Worm (Caenorhabditis elegans) whole organism, young adult: ENCODE results near the gene kel-8.

Experiments
- B0261.1 ChIP-seq: sonication (generic microtip); optimal IDR thresholded peaks from 2 replicates; lab custom pipeline; 2016; ENCODE audit warnings: mild to moderate bottlenecking, missing genetic modification characterization, moderate library complexity, missing compliant biosample characterization
- F22D6.2 ChIP-seq: sonication (generic microtip); optimal IDR thresholded peaks from 2 replicates; lab custom pipeline; 2016; ENCODE audit warnings: mild to moderate bottlenecking, missing genetic modification characterization, missing compliant biosample characterization
- F23B12.7 ChIP-seq: sonication (generic microtip); optimal IDR thresholded peaks from 2 replicates; lab custom pipeline; 2017; ENCODE audit warnings: missing genetic modification characterization, mild to moderate bottlenecking, missing compliant biosample characterization, antibody characterized with exemption, moderate library complexity; ENCODE audit not compliant: insufficient read depth
- F49E8.2 ChIP-seq: sonication (generic microtip); optimal IDR thresholded peaks from 3 replicates; lab custom pipeline; 2017; ENCODE audit warnings: missing genetic modification characterization, mild to moderate bottlenecking, missing compliant biosample characterization, antibody characterized with exemption, moderate library complexity; ENCODE audit not compliant: insufficient read depth
- F57A8.1 ChIP-seq: fragments of 200-800 bp; sonication (Bioruptor generic); optimal IDR thresholded peaks from 2 replicates; lab custom pipeline; 2018; ENCODE audit warnings: mild to moderate bottlenecking, missing genetic modification characterization, moderate library complexity, missing compliant biosample characterization
- F57C9.4 ChIP-seq: sonication (generic microtip); optimal IDR thresholded peaks from 2 replicates; lab custom pipeline; 2017; ENCODE audit warnings: mild to moderate bottlenecking, missing genetic modification characterization, missing compliant biosample characterization
- K11D2.4 ChIP-seq: fragments of 200-800 bp; sonication (Bioruptor generic); IDR thresholded peaks from 2 replicates; pipeline ENCODE4 v1.3.6; 2022; ENCODE audit warnings: missing genetic modification reagents, missing genetic modification characterization, missing compliant biosample characterization
- T07F8.4 ChIP-seq: sonication (generic microtip); optimal IDR thresholded peaks from 2 replicates; lab custom pipeline; 2016; ENCODE audit warnings: mild to moderate bottlenecking, missing genetic modification characterization, moderate library complexity, missing compliant biosample characterization
- Y67H2A.10 ChIP-seq: fragments of 200-800 bp; sonication (Bioruptor generic); conservative IDR thresholded peaks from 2 replicates; pipeline ENCODE4 v1.3.6; 2022; ENCODE audit warnings: missing genetic modification reagents, missing genetic modification characterization, missing compliant biosample characterization
- akir-1 ChIP-seq: fragments of 200-800 bp; sonication (Bioruptor generic); optimal IDR thresholded peaks from 2 replicates; lab custom pipeline; 2018; ENCODE audit warnings: mild to moderate bottlenecking, missing genetic modification characterization, moderate library complexity, missing compliant biosample characterization
- ama-1 ChIP-seq, 3 experiments: fragments of 150-350 bp in 1 of 3; sonication (generic microtip) in 2 of 3; optimal IDR thresholded peaks; 2 replicates each; lab custom pipeline; 2014 to 2018; ENCODE audit warnings: missing biosample characterization in 2 of 3, missing genetic modification characterization in 2 of 3, missing genetic modification reagents in 2 of 3
- aptf-3 ChIP-seq: fragments of 200-800 bp; sonication (Bioruptor generic); IDR thresholded peaks from 2 replicates; pipeline ENCODE4 v1.3.6; 2022; ENCODE audit warnings: missing genetic modification characterization, missing compliant biosample characterization
- atf-7 ChIP-seq: sonication (generic microtip); optimal IDR thresholded peaks from 2 replicates; lab custom pipeline; 2017; ENCODE audit warnings: mild to moderate bottlenecking, missing genetic modification characterization, missing compliant biosample characterization
- attf-3 ChIP-seq: fragments of 200-800 bp; sonication (Bioruptor generic); conservative IDR thresholded peaks from 2 replicates; pipeline ENCODE4 v1.3.6; 2022; ENCODE audit warnings: missing genetic modification reagents, missing genetic modification characterization, missing compliant biosample characterization
- attf-5 ChIP-seq: fragments of 200-800 bp; sonication (Bioruptor generic); optimal IDR thresholded peaks from 2 replicates; lab custom pipeline; 2018; ENCODE audit warnings: mild to moderate bottlenecking, missing genetic modification characterization, missing compliant biosample characterization
- bed-1 ChIP-seq: fragments of 200-800 bp; sonication (Bioruptor generic); IDR thresholded peaks from 2 replicates; pipeline ENCODE4 v1.3.6; 2022; ENCODE audit warnings: missing genetic modification reagents, missing genetic modification characterization, missing compliant biosample characterization
- ccch-3 ChIP-seq: fragments of 200-800 bp; sonication (Bioruptor generic); optimal IDR thresholded peaks from 2 replicates; lab custom pipeline; 2018; ENCODE audit warnings: mild to moderate bottlenecking, missing genetic modification characterization, missing compliant biosample characterization
- ceh-100 ChIP-seq: fragments of 200-800 bp; sonication (Bioruptor generic); IDR thresholded peaks from 2 replicates; pipeline ENCODE4 v1.3.6; 2022; ENCODE audit warnings: missing genetic modification reagents, missing genetic modification characterization, missing compliant biosample characterization
- ceh-27 ChIP-seq: fragments of 200-800 bp; sonication (Bioruptor generic); optimal IDR thresholded peaks from 2 replicates; lab custom pipeline; 2018; ENCODE audit warnings: mild to moderate bottlenecking, missing genetic modification characterization, moderate library complexity, missing compliant biosample characterization
- ceh-58 ChIP-seq: fragments of 200-800 bp; sonication (Bioruptor generic); IDR thresholded peaks from 2 replicates; pipeline ENCODE4 v1.3.6; 2022; ENCODE audit warnings: missing genetic modification characterization, missing compliant biosample characterization
- efl-1 ChIP-seq: fragments of 150-350 bp; optimal IDR thresholded peaks from 2 replicates; lab custom pipeline; 2014; ENCODE audit warnings: missing biosample characterization, missing genetic modification reagents, missing genetic modification characterization
- egl-18 ChIP-seq: fragments of 200-800 bp; sonication (Bioruptor generic); IDR thresholded peaks from 2 replicates; pipeline ENCODE4 v1.3.6; 2022; ENCODE audit warnings: missing genetic modification reagents, missing genetic modification characterization, missing compliant biosample characterization
- egl-44 ChIP-seq: fragments of 200-800 bp; sonication (Bioruptor generic); IDR thresholded peaks from 2 replicates; pipeline ENCODE4 v1.3.6; 2022; ENCODE audit warnings: missing genetic modification reagents, missing genetic modification characterization, missing compliant biosample characterization
- ets-4 ChIP-seq: fragments of 200-800 bp; sonication (Bioruptor generic); optimal IDR thresholded peaks from 2 replicates; lab custom pipeline; 2018; ENCODE audit warnings: mild to moderate bottlenecking, missing genetic modification characterization, missing compliant biosample characterization
- gei-17 ChIP-seq: fragments of 200-800 bp; sonication (Bioruptor generic); optimal IDR thresholded peaks from 2 replicates; lab custom pipeline; 2018; ENCODE audit warnings: mild to moderate bottlenecking, missing genetic modification characterization, missing compliant biosample characterization
- hlh-12 ChIP-seq: sonication (generic microtip); optimal IDR thresholded peaks from 2 replicates; lab custom pipeline; 2016; ENCODE audit warnings: missing genetic modification characterization, missing compliant biosample characterization
- hlh-26 ChIP-seq: fragments of 200-800 bp; sonication (Bioruptor generic); conservative IDR thresholded peaks from 2 replicates; pipeline ENCODE4 v1.3.6; 2022; ENCODE audit warnings: missing genetic modification reagents, missing genetic modification characterization, missing compliant biosample characterization
- hmg-1.2 ChIP-seq: fragments of 200-800 bp; sonication (Bioruptor generic); IDR thresholded peaks from 2 replicates; pipeline ENCODE4 v1.3.6; 2022; ENCODE audit warnings: missing genetic modification reagents, missing genetic modification characterization, missing compliant biosample characterization
- lin-26 ChIP-seq: fragments of 200-800 bp; sonication (Bioruptor generic); IDR thresholded peaks from 2 replicates; pipeline ENCODE4 v1.3.6; 2022; ENCODE audit warnings: missing genetic modification reagents, missing genetic modification characterization, missing compliant biosample characterization
- lin-40 ChIP-seq: sonication (generic microtip); optimal IDR thresholded peaks from 2 replicates; lab custom pipeline; 2016; ENCODE audit warnings: missing genetic modification characterization, mild to moderate bottlenecking, missing compliant biosample characterization, missing genotype, missing genetic modification reagents
- lir-1 ChIP-seq: fragments of 200-800 bp; sonication (Bioruptor generic); conservative IDR thresholded peaks from 2 replicates; pipeline ENCODE4 v1.3.6; 2022; ENCODE audit warnings: missing genetic modification reagents, missing genetic modification characterization, missing compliant biosample characterization
- madf-6 ChIP-seq: fragments of 200-800 bp; sonication (Bioruptor generic); IDR thresholded peaks from 2 replicates; pipeline ENCODE4 v1.3.6; 2022; ENCODE audit warnings: missing genetic modification reagents, missing genetic modification characterization, missing compliant biosample characterization
- mcd-1 ChIP-seq: fragments of 200-800 bp; sonication (Bioruptor generic); IDR thresholded peaks from 2 replicates; pipeline ENCODE4 v1.3.6; 2022; ENCODE audit warnings: missing genetic modification reagents, missing genetic modification characterization, missing compliant biosample characterization
- mxl-1 ChIP-seq: sonication (generic microtip); optimal IDR thresholded peaks from 2 replicates; lab custom pipeline; 2016; ENCODE audit warnings: missing genetic modification characterization, missing compliant biosample characterization
- nfya-1 ChIP-seq: sonication (generic microtip); optimal IDR thresholded peaks from 2 replicates; lab custom pipeline; 2017; ENCODE audit warnings: antibody characterized with exemption, missing compliant biosample characterization, missing genetic modification characterization, borderline replicate concordance; ENCODE audit not compliant: insufficient read depth
- nfya-2 ChIP-seq: fragments of 200-800 bp; sonication (Bioruptor generic); IDR thresholded peaks from 2 replicates; pipeline ENCODE4 v1.3.6; 2022; ENCODE audit warnings: missing genetic modification reagents, missing genetic modification characterization, missing compliant biosample characterization
- nfyb-1 ChIP-seq: fragments of 200-800 bp; sonication (Bioruptor generic); IDR thresholded peaks from 2 replicates; pipeline ENCODE4 v1.3.6; 2022; ENCODE audit warnings: missing genetic modification reagents, missing genetic modification characterization, missing compliant biosample characterization
- nhr-27 ChIP-seq: fragments of 200-800 bp; sonication (Bioruptor generic); optimal IDR thresholded peaks from 2 replicates; lab custom pipeline; 2018; ENCODE audit warnings: mild to moderate bottlenecking, missing genetic modification characterization, moderate library complexity, missing compliant biosample characterization
- nhr-80 ChIP-seq: sonication (generic microtip); optimal IDR thresholded peaks from 2 replicates; lab custom pipeline; 2016; ENCODE audit warnings: missing genetic modification characterization, missing compliant biosample characterization
- rcor-1 ChIP-seq: fragments of 200-800 bp; sonication (Bioruptor generic); IDR thresholded peaks from 2 replicates; pipeline ENCODE4 v1.3.6; 2022; ENCODE audit warnings: missing genetic modification reagents, missing genetic modification characterization, missing compliant biosample characterization
- sea-2 ChIP-seq: fragments of 200-800 bp; sonication (Bioruptor generic); IDR thresholded peaks from 2 replicates; pipeline ENCODE4 v1.3.6; 2022; ENCODE audit warnings: missing genetic modification characterization, missing compliant biosample characterization
- snpc-1.3 ChIP-seq: sonication (generic microtip); optimal IDR thresholded peaks from 2 replicates; lab custom pipeline; 2017; ENCODE audit warnings: missing genetic modification characterization, mild to moderate bottlenecking, missing compliant biosample characterization, antibody characterized with exemption, moderate library complexity, missing genotype, missing genetic modification reagents; ENCODE audit not compliant: insufficient read depth
- snpc-3.4 ChIP-seq: sonication (generic microtip); optimal IDR thresholded peaks from 2 replicates; lab custom pipeline; 2017; ENCODE audit warnings: missing genetic modification characterization, mild to moderate bottlenecking, missing compliant biosample characterization, antibody characterized with exemption, moderate library complexity, missing genotype, missing genetic modification reagents
- somi-1 ChIP-seq: fragments of 200-800 bp; sonication (Bioruptor generic); optimal IDR thresholded peaks from 2 replicates; lab custom pipeline; 2018; ENCODE audit warnings: mild to moderate bottlenecking, missing genetic modification characterization, missing compliant biosample characterization
- sptf-2 ChIP-seq: fragments of 200-800 bp; sonication (Bioruptor generic); optimal IDR thresholded peaks from 2 replicates; lab custom pipeline; 2018; ENCODE audit warnings: mild to moderate bottlenecking, missing genetic modification characterization, missing compliant biosample characterization
- tlf-1 ChIP-seq: fragments of 200-800 bp; sonication (Bioruptor generic); optimal IDR thresholded peaks from 2 replicates; lab custom pipeline; 2018; ENCODE audit warnings: mild to moderate bottlenecking, missing genetic modification characterization, missing compliant biosample characterization
- unc-62 ChIP-seq: fragments of 150-350 bp; optimal IDR thresholded peaks from 2 replicates; lab custom pipeline; 2014; ENCODE audit warnings: missing biosample characterization, missing genetic modification reagents, missing genetic modification characterization
- ztf-3 ChIP-seq: fragments of 200-800 bp; sonication (Bioruptor generic); optimal IDR thresholded peaks from 2 replicates; lab custom pipeline; 2018; ENCODE audit warnings: mild to moderate bottlenecking, missing genetic modification characterization, missing compliant biosample characterization
- ztf-6 ChIP-seq: fragments of 200-800 bp; sonication (Bioruptor generic); IDR thresholded peaks from 2 replicates; pipeline ENCODE4 v1.3.6; 2022; ENCODE audit warnings: missing genetic modification reagents, missing genetic modification characterization, missing compliant biosample characterization

Gene kel-8

ce11 chrV:2694389-2694788 lies 23.1 kb downstream of the kel-8 start, which contains the start of gene Y45G12B.2 (continued):
- TF ChIP-seq attf-5 (GFP tag; lab: Kevin White, UChicago) (peak; percentile 30), rcor-1 (GFP tag; lab: Robert Waterston, UW) (no peak), nhr-80 (tag; lab: Kevin White, UChicago) (peak; percentile 36), F22D6.2 (no peak), Y67H2A.10 (no peak), snpc-3.4 (tag; lab: Kevin White, UChicago) (no peak), T07F8.4 (tag; lab: Kevin White, UChicago) (no peak), ztf-3 (GFP tag; lab: Kevin White, UChicago) (no peak), efl-1 (GFP tag; lab: Kevin White, UChicago) (peak; percentile 53), F23B12.7 (tag; lab: Kevin White, UChicago) (peak; percentile 88), madf-6 (GFP tag; lab: Robert Waterston, UW) (peak; percentile 63; the same call in 1 of the 2 replicates), gei-17 (no peak), mxl-1 (tag; lab: Kevin White, UChicago) (no peak), mcd-1 (GFP tag; lab: Robert Waterston, UW) (peak; percentile 75), sptf-2 (no peak), lin-40 (tag; lab: Kevin White, UChicago) (peak; percentile 37), hmg-1.2 (GFP tag; lab: Robert Waterston, UW) (peak; percentile 46; the same call in 1 of the 2 replicates), ceh-27 (peak; percentile 3), snpc-1.3 (tag; lab: Kevin White, UChicago) (no peak), ets-4 (GFP tag; lab: Kevin White, UChicago) (no peak), ccch-3 (GFP tag; lab: Kevin White, UChicago) (no peak), bed-1 (GFP tag; lab: Robert Waterston, UW) (no peak), ceh-58 (no peak), unc-62 (GFP tag; lab: Kevin White, UChicago) (no peak), egl-18 (GFP tag; lab: Robert Waterston, UW) (no peak), hlh-26 (GFP tag; lab: Robert Waterston, UW) (no peak), F57C9.4 (tag; lab: Kevin White, UChicago) (no peak), B0261.1 (no peak), sea-2 (GFP tag; lab: Robert Waterston, UW) (no peak), nfya-2 (GFP tag; lab: Robert Waterston, UW) (no peak), egl-44 (no peak), attf-3 (GFP tag; lab: Robert Waterston, UW) (0 out of 2 replicates have a peak, but pooled peaks have one; percentile 27), atf-7 (tag; lab: Kevin White, UChicago) (no peak), tlf-1 (GFP tag; lab: Kevin White, UChicago) (no peak), K11D2.4 (GFP tag; lab: Robert Waterston, UW) (no peak), ztf-6 (GFP tag; lab: Robert Waterston, UW) (no peak), nhr-27 (tag; lab: Kevin White, UChicago) (no peak), lin-26 (GFP tag; lab: Robert Waterston, UW) (no peak), ceh-100 (GFP tag; lab: Robert Waterston, UW) (no peak), nfyb-1 (GFP tag; lab: Robert Waterston, UW) (no peak), aptf-3 (GFP tag; lab: Robert Waterston, UW) (no peak), ama-1 (optimal IDR thresholded peaks at IDR 0.05; lab: Kevin White, UChicago) (no peak), ama-1 (GFP tag; optimal IDR thresholded peaks at IDR 0.05; lab: Kevin White, UChicago) (no peak), F57A8.1 (GFP tag; lab: Kevin White, UChicago) (no peak), akir-1 (no peak), nfya-1 (no peak), F49E8.2 (tag; lab: Kevin White, UChicago) (no peak), lir-1 (GFP tag; lab: Robert Waterston, UW) (no peak), somi-1 (GFP tag; lab: Kevin White, UChicago) (no peak), hlh-12 (no peak)
